Worm (Caenorhabditis elegans): Measurements from ENCODE around the gene T08G2.2.

- no peak for TF ChIP-seq ceh-36 (tag; optimal IDR thresholded peaks at IDR 0.05)
- TF ChIP-seq ama-1 (optimal IDR thresholded peaks at IDR 0.05): no peak
- no peak for TF ChIP-seq flt-1 (GFP tag; IDR thresholded peaks at IDR 0.05)
- no peak for TF ChIP-seq tbx-11 (GFP tag; IDR thresholded peaks at IDR 0.05)
- no peak for TF ChIP-seq ceh-13 (GFP tag; optimal IDR thresholded peaks at IDR 0.05)
- peak; percentile 33 for TF ChIP-seq aly-1 (tag; optimal IDR thresholded peaks at IDR 0.05)
- TF ChIP-seq hmg-4 (GFP tag; optimal IDR thresholded peaks at IDR 0.05): peak; percentile 67
- no peak for TF ChIP-seq sea-1 (GFP tag; conservative IDR thresholded peaks at IDR 0.05)
- no peak for TF ChIP-seq tbx-37 (GFP tag; conservative IDR thresholded peaks at IDR 0.05)
- peak; percentile 37 for TF ChIP-seq F13C5.2 (tag; optimal IDR thresholded peaks at IDR 0.05)
- TF ChIP-seq ets-7 (tag; optimal IDR thresholded peaks at IDR 0.05): no peak
- no peak for TF ChIP-seq hmbx-1 (tag; optimal IDR thresholded peaks at IDR 0.05)
- TF ChIP-seq pes-1 (GFP tag; IDR thresholded peaks at IDR 0.05): no peak
- no peak for TF ChIP-seq tra-4 (tag; optimal IDR thresholded peaks at IDR 0.05)
Observed at ce11 chrX:17184363-17184762, 24.8 kb downstream of the T08G2.2 start.
